Worm (Caenorhabditis elegans) whole organism, L4/young adult: ENCODE results near the gene aqp-10.

ENCODE experiments used
- W03F9.2 ChIP-seq: fragments of 150-350 bp; optimal IDR thresholded peaks from 2 replicates; lab custom pipeline; 2014; ENCODE audit warnings: missing biosample characterization, missing genetic modification characterization
- dao-5 ChIP-seq: sonication (generic microtip); optimal IDR thresholded peaks from 2 replicates; lab custom pipeline; 2016; ENCODE audit warnings: missing genotype, missing genetic modification characterization, moderate library complexity, missing compliant biosample characterization
- him-1 ChIP-seq: sonication (generic microtip); optimal IDR thresholded peaks from 2 replicates; lab custom pipeline; 2016; ENCODE audit warnings: missing genotype, missing genetic modification reagents, missing genetic modification characterization, missing compliant biosample characterization

ce11 chrII:9724464-9724863, 45.2 kb downstream of the aqp-10 start, which contains the start of gene cutl-2:
- TF ChIP-seq W03F9.2 (tag; lab: Kevin White, UChicago) (no peak), him-1 (tag; lab: Kevin White, UChicago) (no peak), dao-5 (no peak)
